Fruit fly (Drosophila melanogaster) whole organism, embryonic: ENCODE data around the gene CG15877.

Experiments used
- Aef1 ChIP-seq: fragments of 200-800 bp; sonication (Bioruptor generic); IDR thresholded peaks from 3 replicates; pipeline ENCODE4 v1.3.6; 2022; ENCODE audit warnings: missing biosample characterization, missing genetic modification characterization
- BEAF-32 ChIP-seq: fragments of 200-800 bp; sonication (Bioruptor generic); optimal IDR thresholded peaks from 3 replicates; lab custom pipeline; 2017; ENCODE audit warnings: missing biosample characterization, missing genetic modification characterization, mild to moderate bottlenecking, moderate library complexity, missing genetic modification reagents
- Blimp-1 ChIP-seq: fragments of 200-800 bp; sonication (Bioruptor generic); optimal IDR thresholded peaks from 3 replicates; lab custom pipeline; 2018; ENCODE audit warnings: missing biosample characterization, missing genetic modification characterization, mild to moderate bottlenecking, moderate library complexity, missing genetic modification reagents
- CG10267 ChIP-seq: fragments of 200-800 bp; sonication (Bioruptor generic); optimal IDR thresholded peaks from 2 replicates; lab custom pipeline; 2018; ENCODE audit warnings: missing biosample characterization, mild to moderate bottlenecking, missing genetic modification characterization, moderate library complexity
- CG11247 ChIP-seq: fragments of 200-800 bp; sonication (Bioruptor generic); IDR thresholded peaks from 2 replicates; pipeline ENCODE4 v1.3.6; 2022; ENCODE audit warnings: missing biosample characterization, missing genetic modification characterization
- CG15269 ChIP-seq: fragments of 200-800 bp; sonication (Bioruptor generic); optimal IDR thresholded peaks from 2 replicates; lab custom pipeline; 2018; ENCODE audit warnings: missing biosample characterization, mild to moderate bottlenecking, missing genetic modification characterization, moderate library complexity
- CG1602 ChIP-seq: fragments of 200-800 bp; sonication (Bioruptor generic); optimal IDR thresholded peaks from 3 replicates; lab custom pipeline; 2016; ENCODE audit warnings: missing biosample characterization, missing genetic modification characterization
- CG17186 ChIP-seq: fragments of 200-800 bp; sonication (Bioruptor generic); optimal IDR thresholded peaks from 3 replicates; lab custom pipeline; 2017; ENCODE audit warnings: missing biosample characterization, missing genetic modification reagents, missing genetic modification characterization
- CG17612 ChIP-seq: fragments of 200-800 bp; sonication (Bioruptor generic); IDR thresholded peaks from 2 replicates; pipeline ENCODE4 v1.3.6; 2022; ENCODE audit warnings: missing biosample characterization, missing genetic modification characterization
- CG1832 ChIP-seq: fragments of 200-800 bp; sonication (Bioruptor generic); optimal IDR thresholded peaks from 2 replicates; lab custom pipeline; 2017; ENCODE audit warnings: missing biosample characterization, mild to moderate bottlenecking, missing genetic modification characterization, inconsistent platforms
- CG2116 ChIP-seq: fragments of 200-800 bp; sonication (Bioruptor generic); optimal IDR thresholded peaks from 3 replicates; lab custom pipeline; 2018; ENCODE audit warnings: missing biosample characterization, mild to moderate bottlenecking, missing genetic modification characterization
- CG30403 ChIP-seq: fragments of 200-800 bp; sonication (Bioruptor generic); optimal IDR thresholded peaks from 3 replicates; lab custom pipeline; 2016; ENCODE audit warnings: missing biosample characterization, missing genetic modification characterization
- CG33213 ChIP-seq: fragments of 200-800 bp; sonication (Bioruptor generic); optimal IDR thresholded peaks from 3 replicates; lab custom pipeline; 2016; ENCODE audit warnings: missing biosample characterization, missing genetic modification characterization
- CG4424 ChIP-seq: fragments of 200-800 bp; sonication (Bioruptor generic); optimal IDR thresholded peaks from 3 replicates; lab custom pipeline; 2016; ENCODE audit warnings: missing biosample characterization, missing genetic modification characterization
- CG5245 ChIP-seq: fragments of 200-800 bp; sonication (Bioruptor generic); optimal IDR thresholded peaks from 3 replicates; lab custom pipeline; 2016; ENCODE audit warnings: missing biosample characterization, missing genetic modification characterization
- CG6272 ChIP-seq: fragments of 200-800 bp; sonication (Bioruptor generic); IDR thresholded peaks from 2 replicates; pipeline ENCODE4 v1.3.6; 2022; ENCODE audit warnings: missing biosample characterization, missing genetic modification characterization
- CG6791 ChIP-seq: fragments of 200-800 bp; sonication (Bioruptor generic); IDR thresholded peaks from 3 replicates; pipeline ENCODE4 v1.3.6; 2022; ENCODE audit warnings: missing biosample characterization, missing genetic modification characterization; ENCODE audit not compliant: partially characterized antibody
- CG6813 ChIP-seq: fragments of 200-800 bp; sonication (Bioruptor generic); optimal IDR thresholded peaks from 2 replicates; lab custom pipeline; 2017; ENCODE audit warnings: missing biosample characterization, missing genetic modification characterization, mild to moderate bottlenecking, moderate library complexity, missing genetic modification reagents
- CG7987 ChIP-seq: fragments of 200-800 bp; sonication (Bioruptor generic); optimal IDR thresholded peaks from 2 replicates; lab custom pipeline; 2018; ENCODE audit warnings: missing biosample characterization, mild to moderate bottlenecking, missing genetic modification characterization, moderate library complexity
- CG8089 ChIP-seq: fragments of 200-800 bp; sonication (Bioruptor generic); optimal IDR thresholded peaks from 3 replicates; lab custom pipeline; 2016; ENCODE audit warnings: missing biosample characterization, missing genetic modification characterization
- CG8944 ChIP-seq: fragments of 200-800 bp; sonication (Bioruptor generic); optimal IDR thresholded peaks from 3 replicates; lab custom pipeline; 2016; ENCODE audit warnings: missing biosample characterization, missing genetic modification characterization
- Camta ChIP-seq: fragments of 200-800 bp; sonication (Bioruptor generic); optimal IDR thresholded peaks from 2 replicates; lab custom pipeline; 2016; ENCODE audit warnings: missing biosample characterization, missing genetic modification characterization
- D19B ChIP-seq: fragments of 200-800 bp; sonication (Bioruptor generic); optimal IDR thresholded peaks from 2 replicates; lab custom pipeline; 2017; ENCODE audit warnings: missing biosample characterization, mild to moderate bottlenecking, missing genetic modification characterization
- Dad ChIP-seq: fragments of 200-800 bp; sonication (Bioruptor generic); optimal IDR thresholded peaks from 3 replicates; lab custom pipeline; 2016; ENCODE audit warnings: missing biosample characterization, missing genetic modification characterization
- Ets97D ChIP-seq: fragments of 200-800 bp; sonication (Bioruptor generic); optimal IDR thresholded peaks from 3 replicates; lab custom pipeline; 2016; ENCODE audit warnings: missing biosample characterization, missing genetic modification characterization
- Gug ChIP-seq: fragments of 200-800 bp; sonication (Bioruptor generic); IDR thresholded peaks from 4 replicates; pipeline ENCODE4 v1.3.6; 2022; ENCODE audit warnings: missing biosample characterization, missing genetic modification characterization
- HLHmδ ChIP-seq: fragments of 200-800 bp; sonication (Bioruptor generic); optimal IDR thresholded peaks from 2 replicates; lab custom pipeline; 2018; ENCODE audit warnings: missing biosample characterization, mild to moderate bottlenecking, missing genetic modification characterization, moderate library complexity
- Meics ChIP-seq: fragments of 200-800 bp; sonication (Bioruptor generic); optimal IDR thresholded peaks from 2 replicates; lab custom pipeline; 2017; ENCODE audit warnings: missing biosample characterization, mild to moderate bottlenecking, missing genetic modification characterization
- Rfx ChIP-seq: fragments of 200-800 bp; sonication (Bioruptor generic); IDR thresholded peaks from 2 replicates; pipeline ENCODE4 v1.3.6; 2022; ENCODE audit warnings: missing biosample characterization, missing genetic modification characterization
- Sin3A ChIP-seq: fragments of >200 bp; optimal IDR thresholded peaks from 2 replicates; lab custom pipeline; 2018
- Tbp ChIP-seq: fragments of >200 bp; optimal IDR thresholded peaks from 2 replicates; lab custom pipeline; 2018; ENCODE audit warnings: missing biosample characterization, missing genetic modification characterization
- Vsx1 ChIP-seq: fragments of 200-800 bp; sonication (Bioruptor generic); optimal IDR thresholded peaks from 2 replicates; lab custom pipeline; 2017; ENCODE audit warnings: missing biosample characterization, mild to moderate bottlenecking, missing genetic modification characterization, missing genetic modification reagents
- cas ChIP-seq: fragments of 200-800 bp; sonication (Bioruptor generic); IDR thresholded peaks from 2 replicates; pipeline ENCODE4 v1.3.6; 2022; ENCODE audit warnings: missing biosample characterization, missing genetic modification characterization
- chinmo ChIP-seq: fragments of 200-800 bp; sonication (Bioruptor generic); IDR thresholded peaks from 4 replicates; pipeline ENCODE4 v1.3.6; 2022; ENCODE audit warnings: missing biosample characterization, missing genetic modification characterization; ENCODE audit not compliant: partially characterized antibody
- dm ChIP-seq: fragments of 200-800 bp; sonication (Bioruptor generic); optimal IDR thresholded peaks from 3 replicates; lab custom pipeline; 2016; ENCODE audit warnings: missing biosample characterization, missing genetic modification characterization
- her ChIP-seq: fragments of 200-800 bp; sonication (Bioruptor generic); optimal IDR thresholded peaks from 2 replicates; lab custom pipeline; 2016; ENCODE audit warnings: missing biosample characterization, missing genetic modification characterization
- ind ChIP-seq: fragments of 200-800 bp; sonication (Bioruptor generic); optimal IDR thresholded peaks from 3 replicates; lab custom pipeline; 2016; ENCODE audit warnings: missing biosample characterization, missing genetic modification characterization
- inv ChIP-seq: fragments of 200-800 bp; sonication (Bioruptor generic); IDR thresholded peaks from 2 replicates; pipeline ENCODE4 v1.3.6; 2022; ENCODE audit warnings: missing biosample characterization, missing genetic modification characterization; ENCODE audit not compliant: partially characterized antibody
- nmo ChIP-seq: fragments of 200-800 bp; sonication (Bioruptor generic); optimal IDR thresholded peaks from 2 replicates; lab custom pipeline; 2018; ENCODE audit warnings: missing biosample characterization, mild to moderate bottlenecking, missing genetic modification characterization, moderate library complexity
- odd ChIP-seq: fragments of 200-800 bp; sonication (Bioruptor generic); optimal IDR thresholded peaks from 2 replicates; lab custom pipeline; 2017; ENCODE audit warnings: missing biosample characterization, mild to moderate bottlenecking, missing genetic modification characterization
- pb ChIP-seq: fragments of 200-800 bp; sonication (Bioruptor generic); optimal IDR thresholded peaks from 3 replicates; lab custom pipeline; 2016; ENCODE audit warnings: missing biosample characterization, missing genetic modification characterization
- pnt ChIP-seq: fragments of 200-800 bp; sonication (Bioruptor generic); optimal IDR thresholded peaks from 3 replicates; lab custom pipeline; 2016; ENCODE audit warnings: missing biosample characterization, missing genetic modification characterization
- prd ChIP-seq, 3 experiments: fragments of >200 bp in 2 of 3; fragments of 200-800 bp in 1 of 3; sonication (Bioruptor generic) in 1 of 3; optimal IDR thresholded peaks in 2 of 3; IDR thresholded peaks in 1 of 3; 2 replicates in 2 of 3; 3 replicates in 1 of 3; pipeline versions ENCODE4 v1.3.6 to Lab custom; 2017 to 2022; ENCODE audit warnings: missing biosample characterization in 1 of 3, missing genetic modification characterization in 1 of 3
- scrt ChIP-seq: fragments of 200-800 bp; sonication (Bioruptor generic); optimal IDR thresholded peaks from 2 replicates; lab custom pipeline; 2018; ENCODE audit warnings: missing biosample characterization, mild to moderate bottlenecking, missing genetic modification characterization, moderate library complexity
- sim ChIP-seq: fragments of 200-800 bp; sonication (Bioruptor generic); IDR thresholded peaks from 2 replicates; pipeline ENCODE4 v1.3.6; 2022; ENCODE audit warnings: missing biosample characterization, missing genetic modification characterization
- sisA ChIP-seq: fragments of 200-800 bp; sonication (Bioruptor generic); IDR thresholded peaks from 2 replicates; pipeline ENCODE4 v1.3.6; 2022; ENCODE audit warnings: missing biosample characterization, missing genetic modification characterization
- slbo ChIP-seq: fragments of 200-800 bp; sonication (Bioruptor generic); IDR thresholded peaks from 2 replicates; pipeline ENCODE4 v1.3.6; 2022; ENCODE audit warnings: missing biosample characterization, missing genetic modification characterization
- trh ChIP-seq: fragments of 200-800 bp; sonication (Bioruptor generic); optimal IDR thresholded peaks from 2 replicates; lab custom pipeline; 2016; ENCODE audit warnings: missing biosample characterization, missing genetic modification characterization
- wdn ChIP-seq: fragments of 200-800 bp; sonication (Bioruptor generic); IDR thresholded peaks from 2 replicates; pipeline ENCODE4 v1.3.6; 2022; ENCODE audit warnings: missing biosample characterization, missing genetic modification characterization
- z ChIP-seq: fragments of 200-800 bp; sonication (Bioruptor generic); IDR thresholded peaks from 3 replicates; pipeline ENCODE4 v1.3.6; 2022; ENCODE audit warnings: missing biosample characterization, missing genetic modification characterization
- zfh2 ChIP-seq: fragments of 200-800 bp; sonication (Bioruptor generic); optimal IDR thresholded peaks from 2 replicates; lab custom pipeline; 2016; ENCODE audit warnings: missing biosample characterization, missing genetic modification characterization

CG15877 gene

DNA sequence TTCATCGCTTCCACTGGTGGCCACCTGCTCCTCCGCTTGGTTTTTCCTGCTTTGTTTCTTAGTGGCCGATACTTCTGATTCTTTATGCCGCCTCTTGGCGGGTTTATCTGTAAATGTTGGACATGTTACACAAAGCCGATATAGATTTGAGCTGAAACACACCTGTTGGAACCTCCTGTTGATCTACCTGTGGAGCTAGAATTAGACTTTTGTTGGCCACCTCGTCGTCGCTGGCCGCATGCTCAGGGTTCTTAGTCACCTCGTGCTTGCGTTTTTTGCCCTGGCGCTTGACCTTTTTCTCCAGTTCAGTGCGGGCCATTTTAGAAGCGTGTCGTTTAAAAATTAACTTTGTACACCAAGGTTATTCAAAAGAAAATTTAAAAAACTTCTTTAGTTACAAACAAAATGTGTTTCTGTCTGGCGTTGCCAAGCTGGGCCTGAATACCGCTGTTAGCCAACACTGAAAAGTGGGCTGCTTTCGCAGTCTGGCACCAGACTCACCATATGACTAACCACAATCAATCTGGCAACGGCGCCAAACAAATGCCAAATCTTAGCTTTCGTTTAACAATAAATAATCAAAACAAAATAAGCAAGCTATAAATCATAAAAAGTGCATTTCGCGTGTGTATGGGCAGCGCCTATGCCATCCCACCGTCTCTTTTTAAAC lies at the start of gene CG15877, which contains the start of gene Svil (continued):
- TF ChIP-seq nmo (GFP tag; lab: Kevin White, UChicago), result peak; percentile 18
- TF ChIP-seq CG33213, result no peak
- no peak for TF ChIP-seq CG5245 (GFP tag; lab: Kevin White, UChicago)
- TF ChIP-seq CG7987, result no peak
- TF ChIP-seq Sin3A (lab: Kevin White, UChicago), result peak; percentile 76
- no peak for TF ChIP-seq Vsx1 (GFP tag; lab: Kevin White, UChicago)
- TF ChIP-seq CG6791 (GFP tag; lab: Robert Waterston, UW), result peak; percentile 71
- no peak for TF ChIP-seq CG1602 (GFP tag; lab: Kevin White, UChicago)
- no peak for TF ChIP-seq z (GFP tag; lab: Robert Waterston, UW)
- peak; percentile 39 for TF ChIP-seq zfh2 (GFP tag; lab: Kevin White, UChicago)
- no peak for TF ChIP-seq HLHmδ (GFP tag; lab: Kevin White, UChicago)
- TF ChIP-seq CG2116, result peak; percentile 43
- TF ChIP-seq prd (optimal IDR thresholded peaks at IDR 0.05; lab: Kevin White, UChicago), result no peak
- no peak for TF ChIP-seq prd (GFP tag; IDR thresholded peaks at IDR 0.05; lab: Robert Waterston, UW)
- TF ChIP-seq dm (GFP tag; lab: Kevin White, UChicago), result peak; percentile 80
- no peak for TF ChIP-seq chinmo
- TF ChIP-seq CG10267 (tag; lab: Kevin White, UChicago), result peak; percentile 92
- no peak for TF ChIP-seq cas (GFP tag; lab: Robert Waterston, UW)
- TF ChIP-seq CG1832, result no peak
- TF ChIP-seq slbo (GFP tag; lab: Robert Waterston, UW), result peak; percentile 55; the same call in 1 of the 2 replicates
- no peak for TF ChIP-seq pb (GFP tag; lab: Kevin White, UChicago)
- no peak for TF ChIP-seq D19B
- no peak for TF ChIP-seq CG4424 (GFP tag; lab: Kevin White, UChicago)
- TF ChIP-seq pnt (GFP tag; lab: Kevin White, UChicago), result no peak
- no peak for TF ChIP-seq trh (GFP tag; lab: Kevin White, UChicago)
- TF ChIP-seq CG17186, result no peak
- TF ChIP-seq CG11247 (GFP tag; lab: Robert Waterston, UW), result no peak
- peak; percentile 63 for TF ChIP-seq Rfx (GFP tag; lab: Robert Waterston, UW)
- TF ChIP-seq Blimp-1 (GFP tag; lab: Kevin White, UChicago), result no peak
- TF ChIP-seq Gug, result no peak
- TF ChIP-seq CG8944 (GFP tag; lab: Kevin White, UChicago), result no peak
- TF ChIP-seq her (GFP tag; lab: Kevin White, UChicago), result peak; percentile 47
- TF ChIP-seq CG15269 (tag; lab: Kevin White, UChicago), result no peak
- no peak for TF ChIP-seq CG30403 (GFP tag; lab: Kevin White, UChicago)
- TF ChIP-seq scrt (GFP tag; lab: Kevin White, UChicago), result peak; percentile 56
- TF ChIP-seq Meics (GFP tag; lab: Kevin White, UChicago), result no peak
- no peak for TF ChIP-seq inv (GFP tag; lab: Robert Waterston, UW)
- no peak for TF ChIP-seq odd (GFP tag; lab: Kevin White, UChicago)
- TF ChIP-seq sim (GFP tag; lab: Robert Waterston, UW), result no peak
- no peak for TF ChIP-seq wdn (GFP tag; lab: Robert Waterston, UW)
- TF ChIP-seq BEAF-32 (GFP tag; lab: Kevin White, UChicago), result peak; percentile 30
- TF ChIP-seq CG17612 (GFP tag; lab: Robert Waterston, UW), result no peak
- TF ChIP-seq ind (GFP tag; lab: Kevin White, UChicago), result no peak
- peak; percentile 56 for TF ChIP-seq Ets97D (GFP tag; lab: Kevin White, UChicago)
- no peak for TF ChIP-seq CG6813 (GFP tag; lab: Kevin White, UChicago)
- no peak for TF ChIP-seq CG8089 (GFP tag; lab: Kevin White, UChicago)
- no peak for TF ChIP-seq Aef1 (GFP tag; lab: Robert Waterston, UW)
- TF ChIP-seq Camta (GFP tag; lab: Kevin White, UChicago), result no peak
- no peak for TF ChIP-seq Tbp (GFP tag; lab: Kevin White, UChicago)
- TF ChIP-seq sisA (GFP tag; lab: Robert Waterston, UW), result no peak
- no peak for TF ChIP-seq CG6272
- TF ChIP-seq Dad (GFP tag; lab: Kevin White, UChicago), result no peak
